Worm (Caenorhabditis elegans): Measurements from ENCODE around the gene F11C1.9.

DNA sequence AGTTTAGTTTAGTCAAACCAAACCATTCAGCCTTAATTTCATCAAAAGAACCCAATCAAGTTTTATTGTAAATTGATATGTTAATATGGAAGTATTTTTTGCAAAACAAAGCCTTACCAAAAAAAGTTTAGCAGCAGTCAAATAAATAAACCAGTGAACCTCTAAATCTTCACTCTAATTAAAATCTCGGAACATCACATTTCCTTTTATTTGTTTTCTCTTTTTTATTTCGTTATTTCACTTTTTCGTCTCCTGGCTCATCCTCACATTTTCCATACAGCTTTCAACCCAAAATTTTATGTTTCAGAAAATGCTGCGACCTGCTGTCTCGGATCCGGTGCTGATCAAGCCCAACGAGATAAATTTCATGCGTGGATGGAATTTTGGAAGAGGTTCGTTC is 47.4 kb downstream of the F11C1.9 start, which contains the start of gene C34E7.3:
- TF ChIP-seq C34F6.9 (tag; optimal IDR thresholded peaks at IDR 0.05) = no peak
- no peak for TF ChIP-seq sma-9 (GFP tag; optimal IDR thresholded peaks at IDR 0.05)
- no peak for TF ChIP-seq sma-9 (tag; optimal IDR thresholded peaks at IDR 0.05)
- TF ChIP-seq Y55F3AM.14 (GFP tag; optimal IDR thresholded peaks at IDR 0.05) = no peak
- TF ChIP-seq nhr-237 (tag; optimal IDR thresholded peaks at IDR 0.05) = no peak

Data from whole organism, L2 larva.